Fruit fly (Drosophila melanogaster) whole organism, prepupa: ENCODE data around the gene Mhc.

Source experiments
- CG11294 ChIP-seq: fragments of 200-800 bp; sonication (Bioruptor generic); IDR thresholded peaks from 2 replicates; pipeline ENCODE4 v1.3.6; 2022; ENCODE audit warnings: missing biosample characterization, missing genetic modification characterization
- CG1621 ChIP-seq: fragments of 200-800 bp; sonication (Bioruptor generic); optimal IDR thresholded peaks from 3 replicates; lab custom pipeline; 2018; ENCODE audit warnings: missing biosample characterization, mild to moderate bottlenecking, missing genetic modification characterization
- CG16779 ChIP-seq: fragments of 200-800 bp; sonication (Bioruptor generic); optimal IDR thresholded peaks from 3 replicates; lab custom pipeline; 2017; ENCODE audit warnings: missing biosample characterization, mild to moderate bottlenecking, missing genetic modification characterization
- CG3919 ChIP-seq: fragments of 200-800 bp; sonication (Bioruptor generic); optimal IDR thresholded peaks from 3 replicates; lab custom pipeline; 2016; ENCODE audit warnings: missing biosample characterization, missing genetic modification characterization
- CG6163 ChIP-seq: fragments of 200-800 bp; sonication (Bioruptor generic); IDR thresholded peaks from 3 replicates; pipeline ENCODE4 v1.3.6; 2022; ENCODE audit warnings: missing biosample characterization, missing genetic modification characterization
- CG6792 ChIP-seq: fragments of 200-800 bp; sonication (Bioruptor generic); optimal IDR thresholded peaks from 3 replicates; lab custom pipeline; 2016; ENCODE audit warnings: missing biosample characterization, missing genetic modification characterization
- fd85E ChIP-seq: fragments of 200-800 bp; sonication (Bioruptor generic); optimal IDR thresholded peaks from 3 replicates; lab custom pipeline; 2016; ENCODE audit warnings: missing biosample characterization, missing genetic modification characterization
- spab ChIP-seq: fragments of 200-800 bp; sonication (Bioruptor generic); optimal IDR thresholded peaks from 2 replicates; lab custom pipeline; 2017; ENCODE audit warnings: missing biosample characterization, mild to moderate bottlenecking, missing genetic modification characterization, missing genetic modification reagents

DNA sequence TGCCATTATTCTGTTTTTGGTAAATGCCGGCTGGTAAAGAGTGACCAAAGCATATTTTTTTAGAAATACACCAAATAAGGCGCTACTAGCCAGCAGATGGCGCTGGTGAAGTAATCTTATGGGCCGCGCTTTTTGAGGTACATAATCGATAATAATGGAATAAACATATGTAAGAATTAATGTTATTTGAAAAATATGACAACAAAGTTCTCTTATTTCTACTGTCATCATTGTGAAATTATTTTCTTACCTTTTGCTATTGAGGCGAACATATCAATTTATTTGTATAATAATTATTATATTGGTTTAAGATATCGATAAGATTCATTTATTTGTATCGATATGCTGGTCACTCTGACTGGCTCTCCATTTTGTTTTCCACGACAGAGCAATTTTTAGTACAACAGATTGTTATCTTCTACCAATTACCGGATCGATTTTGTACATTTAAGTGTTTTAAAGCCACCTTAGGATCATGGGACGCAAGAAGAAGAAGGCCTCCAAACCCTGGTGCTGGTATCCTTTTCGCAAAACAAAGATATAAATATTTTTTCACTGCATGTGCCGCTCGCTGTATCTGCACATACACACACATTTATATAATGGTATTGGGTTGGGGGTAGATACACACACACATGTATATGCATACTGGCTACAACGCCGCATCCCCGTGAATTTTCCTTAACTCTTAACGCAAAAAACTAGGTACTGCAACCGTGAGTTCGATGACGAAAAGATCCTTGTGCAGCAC is 23.1 kb upstream of the Mhc start, which contains the start of the genes LSm7 and BuGZ:
- TF ChIP-seq spab (GFP tag; lab: Kevin White, UChicago) (no peak), CG3919 (GFP tag; lab: Kevin White, UChicago) (no peak), CG16779 (tag; lab: Kevin White, UChicago) (no peak), CG11294 (GFP tag; lab: Robert Waterston, UW) (no peak), fd85E (GFP tag; lab: Kevin White, UChicago) (no peak), CG6163 (no peak), CG1621 (tag; lab: Kevin White, UChicago) (no peak), CG6792 (GFP tag; lab: Kevin White, UChicago) (no peak)
